Fruit fly (Drosophila melanogaster): ENCODE results near the gene mus201.

mus201 gene

dm6 chr2L:8449358-8449757, 11.4 kb downstream of the mus201 start, which contains the start of gene Aasdh:
TSS of gene Aasdh (minus strand) at chr2L:8449576.
- no peak for TF ChIP-seq tai (GFP tag; optimal IDR thresholded peaks at IDR 0.05)
- no peak for TF ChIP-seq brk (GFP tag; optimal IDR thresholded peaks at IDR 0.05)
- no peak for TF ChIP-seq rgr (GFP tag; optimal IDR thresholded peaks at IDR 0.05)
- TF ChIP-seq dl (GFP tag; optimal IDR thresholded peaks at IDR 0.05; ENCODE audit: insufficient read depth in 1 of 2, partially characterized antibody in 2 of 2) = no peak
- TF ChIP-seq usp (GFP tag; optimal IDR thresholded peaks at IDR 0.05) = no peak
- TF ChIP-seq lola (GFP tag; optimal IDR thresholded peaks at IDR 0.05) = no peak
- no peak for TF ChIP-seq Dfd (GFP tag; optimal IDR thresholded peaks at IDR 0.05)

- TF ChIP-seq dmrt93B (GFP tag; optimal IDR thresholded peaks at IDR 0.05) (no peak), Hnf4 (GFP tag; optimal IDR thresholded peaks at IDR 0.05) (peak; percentile 4), Dif (GFP tag; optimal IDR thresholded peaks at IDR 0.05; ENCODE audit: partially characterized antibody) (peak; percentile 20)
These were observed 13.5 kb downstream of the mus201 start for dm6 chr2L:8451497-8451896.

- TF ChIP-seq CG9705 (GFP tag; optimal IDR thresholded peaks at IDR 0.05) = no peak
- no peak for TF ChIP-seq sv (GFP tag; optimal IDR thresholded peaks at IDR 0.05)
- no peak for TF ChIP-seq Jra (GFP tag; optimal IDR thresholded peaks at IDR 0.05)
- TF ChIP-seq Sp1 (GFP tag; optimal IDR thresholded peaks at IDR 0.05) = peak; percentile 7
- no peak for TF ChIP-seq Myc (optimal IDR thresholded peaks at IDR 0.05)
- no peak for TF ChIP-seq pan (optimal IDR thresholded peaks at IDR 0.05)
- no peak for TF ChIP-seq woc (GFP tag; optimal IDR thresholded peaks at IDR 0.05)
- TF ChIP-seq tai (GFP tag; optimal IDR thresholded peaks at IDR 0.05) = no peak
- no peak for TF ChIP-seq Mio (GFP tag; optimal IDR thresholded peaks at IDR 0.05)
- peak; percentile 16 for TF ChIP-seq br (GFP tag; optimal IDR thresholded peaks at IDR 0.05)
- TF ChIP-seq ey (GFP tag; optimal IDR thresholded peaks at IDR 0.05) = peak; percentile 28
- no peak for TF ChIP-seq Hr83 (GFP tag; optimal IDR thresholded peaks at IDR 0.05; ENCODE audit: poor library complexity, severe bottlenecking)
- no peak for TF ChIP-seq CrebA (GFP tag; optimal IDR thresholded peaks at IDR 0.05; ENCODE audit: borderline replicate concordance)
- TF ChIP-seq OdsH (GFP tag; optimal IDR thresholded peaks at IDR 0.05) = peak; percentile 4
- TF ChIP-seq dmrt93B (GFP tag; optimal IDR thresholded peaks at IDR 0.05) = no peak
- no peak for TF ChIP-seq foxo (GFP tag; optimal IDR thresholded peaks at IDR 0.05)
- peak; percentile 13 for TF ChIP-seq Hnf4 (GFP tag; optimal IDR thresholded peaks at IDR 0.05)
- TF ChIP-seq lola (GFP tag; optimal IDR thresholded peaks at IDR 0.05) = no peak
- peak; percentile 10 for TF ChIP-seq HLH106 (tag; optimal IDR thresholded peaks at IDR 0.05)
- no peak for TF ChIP-seq brk (GFP tag; optimal IDR thresholded peaks at IDR 0.05)
- TF ChIP-seq sage (GFP tag; optimal IDR thresholded peaks at IDR 0.05) = no peak
- no peak for TF ChIP-seq GATAd (GFP tag; optimal IDR thresholded peaks at IDR 0.05)
- peak; percentile 52 for TF ChIP-seq h (GFP tag; optimal IDR thresholded peaks at IDR 0.05)
- peak; percentile 39 for TF ChIP-seq rgr (GFP tag; optimal IDR thresholded peaks at IDR 0.05)
- no peak for TF ChIP-seq jim (GFP tag; optimal IDR thresholded peaks at IDR 0.05)
- TF ChIP-seq fru (GFP tag; optimal IDR thresholded peaks at IDR 0.05) = no peak
- TF ChIP-seq Hr78 (GFP tag; optimal IDR thresholded peaks at IDR 0.05) = no peak
- TF ChIP-seq CG32264 (GFP tag; optimal IDR thresholded peaks at IDR 0.05) = no peak
- TF ChIP-seq dsf (GFP tag; optimal IDR thresholded peaks at IDR 0.05; ENCODE audit: borderline replicate concordance) = no peak
- TF ChIP-seq dl (GFP tag; optimal IDR thresholded peaks at IDR 0.05; ENCODE audit: insufficient read depth in 1 of 2, partially characterized antibody in 2 of 2) = no peak
- no peak for TF ChIP-seq usp (GFP tag; optimal IDR thresholded peaks at IDR 0.05)
These were observed 23.9 kb downstream of the mus201 start for dm6 chr2L:8461782-8462453.

dm6 chr2L:8463144-8464106, 25.5 kb downstream of the mus201 start, which contains the start of gene Agpat2:
TSS of gene Agpat2 (minus strand) at chr2L:8463994.
- TF ChIP-seq HLH106 (tag; optimal IDR thresholded peaks at IDR 0.05) (peak; percentile 69), Jra (GFP tag; optimal IDR thresholded peaks at IDR 0.05) (no peak), psq (GFP tag; optimal IDR thresholded peaks at IDR 0.05) (peak; percentile 72), h (GFP tag; optimal IDR thresholded peaks at IDR 0.05) (peak; percentile 89), brk (GFP tag; optimal IDR thresholded peaks at IDR 0.05) (peak; percentile 58), OdsH (GFP tag; optimal IDR thresholded peaks at IDR 0.05) (peak; percentile 79), CG9705 (GFP tag; optimal IDR thresholded peaks at IDR 0.05) (peak; percentile 1), jim (GFP tag; optimal IDR thresholded peaks at IDR 0.05) (no peak), dsf (GFP tag; optimal IDR thresholded peaks at IDR 0.05; ENCODE audit: borderline replicate concordance) (no peak), Myc (optimal IDR thresholded peaks at IDR 0.05) (no peak), ey (GFP tag; optimal IDR thresholded peaks at IDR 0.05) (peak; percentile 80), Mio (GFP tag; optimal IDR thresholded peaks at IDR 0.05) (no peak), usp (GFP tag; optimal IDR thresholded peaks at IDR 0.05) (no peak), Dfd (GFP tag; optimal IDR thresholded peaks at IDR 0.05) (no peak), GATAd (GFP tag; optimal IDR thresholded peaks at IDR 0.05) (no peak), N (GFP tag; optimal IDR thresholded peaks at IDR 0.05) (no peak), pan (optimal IDR thresholded peaks at IDR 0.05) (no peak), rgr (GFP tag; optimal IDR thresholded peaks at IDR 0.05) (peak; percentile 76), CG32264 (GFP tag; optimal IDR thresholded peaks at IDR 0.05) (peak; percentile 53), tai (GFP tag; optimal IDR thresholded peaks at IDR 0.05) (peak; percentile 71), woc (GFP tag; optimal IDR thresholded peaks at IDR 0.05) (peak; percentile 70), br (GFP tag; optimal IDR thresholded peaks at IDR 0.05) (peak; percentile 77), fru (GFP tag; optimal IDR thresholded peaks at IDR 0.05) (peak; percentile 82), Dif (GFP tag; optimal IDR thresholded peaks at IDR 0.05; ENCODE audit: partially characterized antibody) (no peak), Sp1 (GFP tag; optimal IDR thresholded peaks at IDR 0.05) (peak; percentile 72), Hr78 (GFP tag; optimal IDR thresholded peaks at IDR 0.05) (no peak), dmrt93B (GFP tag; optimal IDR thresholded peaks at IDR 0.05) (peak; percentile 52), sv (GFP tag; optimal IDR thresholded peaks at IDR 0.05) (peak; percentile 71), Hr83 (GFP tag; optimal IDR thresholded peaks at IDR 0.05; ENCODE audit: poor library complexity, severe bottlenecking) (no peak)
